Worm (Caenorhabditis elegans): ENCODE results near the gene dmd-4.

dmd-4 gene

DNA sequence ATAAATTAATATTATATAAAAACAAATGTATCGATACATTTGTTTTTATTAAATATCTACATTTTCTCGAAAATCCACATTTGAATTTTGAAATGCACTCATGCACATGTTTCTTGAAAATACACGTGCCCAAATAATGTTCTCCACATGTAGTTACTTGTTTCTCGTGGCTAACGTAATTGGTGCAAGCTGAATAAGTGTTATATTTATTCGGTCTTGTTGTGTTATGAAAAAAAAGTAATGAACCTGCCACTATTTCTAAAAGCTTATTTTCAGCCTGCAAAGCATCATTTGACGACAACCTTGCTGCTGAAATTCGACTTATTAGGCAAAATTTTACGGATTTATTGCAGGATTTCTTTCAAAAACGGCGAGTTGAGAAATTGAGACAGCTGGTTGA lies 48.3 kb downstream of the dmd-4 start (continued):
- TF ChIP-seq egl-27 (tag; optimal IDR thresholded peaks at IDR 0.05) (peak in 1 of 2 experiments; percentile 3), grh-1 (GFP tag; IDR thresholded peaks at IDR 0.05) (peak; percentile 52), C34B4.2 (tag; optimal IDR thresholded peaks at IDR 0.05) (no peak), ama-1 (optimal IDR thresholded peaks at IDR 0.05) (no peak), dpl-1 (GFP tag; optimal IDR thresholded peaks at IDR 0.05) (peak in 2 of 3 experiments; percentile 35 to 44), dsc-1 (tag; optimal IDR thresholded peaks at IDR 0.05) (peak; percentile 94), alr-1 (tag; optimal IDR thresholded peaks at IDR 0.05; ENCODE audit: borderline replicate concordance) (no peak), hlh-17 (GFP tag; optimal IDR thresholded peaks at IDR 0.05; ENCODE audit: borderline replicate concordance) (no peak), rnt-1 (tag; optimal IDR thresholded peaks at IDR 0.05) (peak; percentile 87), lin-13 (GFP tag; optimal IDR thresholded peaks at IDR 0.05) (peak; percentile 42), ceh-90 (tag; optimal IDR thresholded peaks at IDR 0.05) (peak; percentile 29), ceh-63 (GFP tag; optimal IDR thresholded peaks at IDR 0.05) (no peak), lin-39 (tag; optimal IDR thresholded peaks at IDR 0.05) (peak; percentile 79), nhr-47 (tag; optimal IDR thresholded peaks at IDR 0.05) (peak; percentile 93), efl-1 (optimal IDR thresholded peaks at IDR 0.05) (peak; percentile 58 to 62), efl-1 (GFP tag; optimal IDR thresholded peaks at IDR 0.05 in 1 of 2) (peak; percentile 7 to 93), snpc-4 (tag; optimal IDR thresholded peaks at IDR 0.05) (peak; percentile 80), fos-1 (tag; optimal IDR thresholded peaks at IDR 0.05) (peak; percentile 92), snu-23 (GFP tag; optimal IDR thresholded peaks at IDR 0.05) (peak; percentile 91), fkh-8 (tag; optimal IDR thresholded peaks at IDR 0.05) (peak; percentile 71), nhr-84 (tag; optimal IDR thresholded peaks at IDR 0.05) (no peak), ceh-82 (tag; optimal IDR thresholded peaks at IDR 0.05) (peak; percentile 78 to 86 (median 86)), nhr-20 (tag; optimal IDR thresholded peaks at IDR 0.05) (peak; percentile 79), jun-1 (tag; optimal IDR thresholded peaks at IDR 0.05) (peak; percentile 86), ets-5 (GFP tag; IDR thresholded peaks at IDR 0.05) (no peak), unc-130 (tag; optimal IDR thresholded peaks at IDR 0.05) (no peak), unc-30 (tag; optimal IDR thresholded peaks at IDR 0.05) (no peak), nhr-90 (tag; optimal IDR thresholded peaks at IDR 0.05; ENCODE audit: poor library complexity) (peak; percentile 86), mep-1 (tag; optimal IDR thresholded peaks at IDR 0.05) (peak; percentile 97), irx-1 (tag; optimal IDR thresholded peaks at IDR 0.05) (peak; percentile 90), ceh-8 (GFP tag; optimal IDR thresholded peaks at IDR 0.05) (peak; percentile 87)

DNA sequence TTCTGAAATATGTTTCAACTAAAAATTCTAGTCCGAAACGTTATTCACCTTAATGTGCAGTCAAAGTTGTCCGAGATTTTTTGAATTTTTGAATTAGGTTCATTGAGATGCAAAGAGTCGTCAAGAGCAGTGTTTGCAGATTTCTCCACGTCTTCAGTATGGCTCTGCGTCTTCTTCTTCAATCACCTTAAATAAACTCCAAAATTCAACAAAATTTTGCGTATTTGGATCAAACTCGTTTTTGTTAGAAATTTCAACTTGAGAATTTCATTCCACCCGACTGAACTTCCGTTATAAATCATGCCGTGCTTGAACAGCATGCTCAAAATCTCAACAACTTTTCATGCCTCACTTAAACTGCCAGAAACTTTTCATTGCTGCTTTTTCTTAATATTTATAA lies 49.6 kb downstream of the dmd-4 start, which contains the start of gene T04C10.3:
Gene T04C10.3, plus strand, starts transcription at position 301 of the 400 bp plus-strand sequence.
- TF ChIP-seq ztf-11 (tag; optimal IDR thresholded peaks at IDR 0.05) (no peak), sox-4 (tag; optimal IDR thresholded peaks at IDR 0.05) (no peak), egl-27 (tag; optimal IDR thresholded peaks at IDR 0.05) (no peak), aly-2 (tag; optimal IDR thresholded peaks at IDR 0.05) (no peak), lin-35 (GFP tag; optimal IDR thresholded peaks at IDR 0.05) (no peak), unc-86 (tag; optimal IDR thresholded peaks at IDR 0.05) (no peak)

DNA sequence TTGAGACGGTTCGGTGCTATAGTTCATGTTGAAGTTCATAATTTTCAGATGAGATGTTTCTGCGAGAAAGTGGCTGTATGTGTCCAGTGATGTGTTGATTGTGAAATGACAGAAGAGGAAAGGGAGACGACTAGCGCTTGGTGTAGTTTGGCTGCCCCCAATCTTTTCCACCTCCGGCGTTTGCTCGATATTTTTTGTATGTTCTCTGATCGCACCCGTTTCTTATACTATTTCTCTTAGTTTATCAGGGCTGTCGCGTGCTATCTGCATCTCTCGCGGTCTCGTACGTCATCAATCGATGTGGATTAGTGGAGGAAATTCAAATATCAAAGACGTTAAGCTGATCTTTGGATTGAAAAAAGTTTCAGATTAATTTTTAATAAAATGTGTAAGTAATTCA lies 50.9 kb downstream of the dmd-4 start, which contains the start of gene atf-4:
Gene atf-4, minus strand, starts transcription at position 93 of the 400 bp plus-strand sequence.
- TF ChIP-seq mab-9 (GFP tag; IDR thresholded peaks at IDR 0.05), result 0 out of 2 replicates have a peak, but pooled peaks have one; percentile 47
- peak; percentile 57 to 73 (median 70) for TF ChIP-seq dpl-1 (GFP tag; optimal IDR thresholded peaks at IDR 0.05)
- peak; percentile 74 for TF ChIP-seq rnt-1 (tag; optimal IDR thresholded peaks at IDR 0.05)
- peak in 2 of 3 experiments; percentile 20 to 41 for TF ChIP-seq ceh-82 (tag; optimal IDR thresholded peaks at IDR 0.05)
- no peak for TF ChIP-seq sup-37 (GFP tag; optimal IDR thresholded peaks at IDR 0.05)
- TF ChIP-seq elt-3 (tag; optimal IDR thresholded peaks at IDR 0.05), result peak in 2 of 6 experiments; percentile 43 to 56
- peak; percentile 90 for TF ChIP-seq lin-14 (GFP tag; optimal IDR thresholded peaks at IDR 0.05)
- peak; percentile 53 to 75 for TF ChIP-seq lsy-2 (tag; optimal IDR thresholded peaks at IDR 0.05)
- peak; percentile 91 for TF ChIP-seq nhr-19 (GFP tag; conservative IDR thresholded peaks at IDR 0.05)
- TF ChIP-seq efl-1 (optimal IDR thresholded peaks at IDR 0.05), result peak; percentile 52 to 70
- TF ChIP-seq efl-1 (GFP tag; optimal IDR thresholded peaks at IDR 0.05 in 1 of 2), result peak; percentile 75 to 97
- TF ChIP-seq lin-39 (tag; optimal IDR thresholded peaks at IDR 0.05), result peak; percentile 33
- no peak for TF ChIP-seq alr-1 (tag; optimal IDR thresholded peaks at IDR 0.05; ENCODE audit: borderline replicate concordance)
- no peak for TF ChIP-seq nhr-77 (tag; optimal IDR thresholded peaks at IDR 0.05)
- peak; percentile 10 for TF ChIP-seq nhr-237 (tag; optimal IDR thresholded peaks at IDR 0.05)
- no peak for TF ChIP-seq ces-1 (GFP tag; optimal IDR thresholded peaks at IDR 0.05)
- no peak for TF ChIP-seq grh-1 (GFP tag; IDR thresholded peaks at IDR 0.05)
- TF ChIP-seq efl-3 (GFP tag; optimal IDR thresholded peaks at IDR 0.05), result no peak
- TF ChIP-seq C04F5.9 (tag; optimal IDR thresholded peaks at IDR 0.05), result no peak
- no peak for TF ChIP-seq ceh-63 (GFP tag; optimal IDR thresholded peaks at IDR 0.05)
- TF ChIP-seq C34B4.2 (tag; optimal IDR thresholded peaks at IDR 0.05), result no peak
- no peak for TF ChIP-seq ets-5 (GFP tag; IDR thresholded peaks at IDR 0.05)
- TF ChIP-seq snu-23 (GFP tag; optimal IDR thresholded peaks at IDR 0.05), result peak; percentile 86
- peak; percentile 70 for TF ChIP-seq nhr-11 (tag; optimal IDR thresholded peaks at IDR 0.05)
- no peak for TF ChIP-seq ama-1 (optimal IDR thresholded peaks at IDR 0.05)
